Fruit fly (Drosophila melanogaster): ENCODE results near the gene CG3857.

- TF ChIP-seq CG11617 (GFP tag; optimal IDR thresholded peaks at IDR 0.05) (no peak), bab1 (GFP tag; optimal IDR thresholded peaks at IDR 0.05) (no peak), toe (GFP tag; optimal IDR thresholded peaks at IDR 0.05) (no peak)
Observed at dm6 chrX:1944245-1945114, 4.6 kb upstream of the CG3857 start.

Data from whole organism, adult.